Fruit fly (Drosophila melanogaster): Measurements from ENCODE around the gene Mipp1.

Gene Mipp1

DNA sequence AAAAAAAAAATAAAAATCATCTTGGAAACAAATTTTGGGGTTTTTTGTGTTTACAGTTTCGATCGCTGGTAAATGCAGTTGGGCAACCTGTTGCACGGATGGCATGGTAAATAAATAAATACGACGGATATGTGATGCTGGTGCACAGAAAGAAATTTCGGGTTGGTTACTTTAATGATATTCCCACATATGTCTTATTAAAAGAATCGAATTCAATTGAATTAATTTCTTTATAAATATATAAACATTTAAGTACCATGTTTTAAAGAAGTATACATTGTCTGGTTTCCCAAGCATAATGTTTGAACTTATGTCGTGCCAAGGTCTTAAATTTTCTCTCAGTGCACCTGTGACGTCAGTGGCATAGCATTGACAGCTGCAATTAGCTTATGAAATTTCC is 5.6 kb downstream of the Mipp1 start (continued):
- TF ChIP-seq H15 (GFP tag; IDR thresholded peaks at IDR 0.05) (0 out of 3 replicates have a peak, but pooled peaks have one; percentile 39), seq (GFP tag; IDR thresholded peaks at IDR 0.05) (peak; percentile 60; the same call in 1 of the 2 replicates), CoRest (tag; optimal IDR thresholded peaks at IDR 0.05) (peak; percentile 73), Blimp-1 (GFP tag; optimal IDR thresholded peaks at IDR 0.05) (peak; percentile 77), CG10209 (GFP tag; optimal IDR thresholded peaks at IDR 0.05) (peak; percentile 52), Spps (tag; optimal IDR thresholded peaks at IDR 0.05) (peak; percentile 45), CG8478 (optimal IDR thresholded peaks at IDR 0.05) (no peak), CG10959 (GFP tag; IDR thresholded peaks at IDR 0.05) (no peak), CG14710 (tag; optimal IDR thresholded peaks at IDR 0.05) (peak; percentile 68), CG11398 (GFP tag; optimal IDR thresholded peaks at IDR 0.05) (no peak), CG8924 (tag; optimal IDR thresholded peaks at IDR 0.05) (peak; percentile 75), CG8089 (GFP tag; optimal IDR thresholded peaks at IDR 0.05) (no peak), CG7786 (GFP tag; optimal IDR thresholded peaks at IDR 0.05) (no peak), Hmx (GFP tag; optimal IDR thresholded peaks at IDR 0.05) (no peak), nerfin-2 (GFP tag; IDR thresholded peaks at IDR 0.05; ENCODE audit: partially characterized antibody) (no peak), CG10543 (GFP tag; optimal IDR thresholded peaks at IDR 0.05) (peak; percentile 33), CG16815 (GFP tag; optimal IDR thresholded peaks at IDR 0.05) (peak; percentile 10), CG5180 (GFP tag; optimal IDR thresholded peaks at IDR 0.05) (peak; percentile 45), ase (GFP tag; IDR thresholded peaks at IDR 0.05) (no peak), CG4730 (GFP tag; IDR thresholded peaks at IDR 0.05) (0 out of 2 replicates have a peak, but pooled peaks have one; percentile 40), CG4707 (GFP tag; optimal IDR thresholded peaks at IDR 0.05) (peak; percentile 34), Xbp1 (GFP tag; optimal IDR thresholded peaks at IDR 0.05) (peak; percentile 70), CG7839 (tag; optimal IDR thresholded peaks at IDR 0.05) (peak; percentile 73), gro (GFP tag; optimal IDR thresholded peaks at IDR 0.05) (no peak), luna (GFP tag; optimal IDR thresholded peaks at IDR 0.05) (no peak), Dad (GFP tag; optimal IDR thresholded peaks at IDR 0.05) (no peak), CG12769 (tag; optimal IDR thresholded peaks at IDR 0.05) (peak; percentile 14), CG12104 (GFP tag; optimal IDR thresholded peaks at IDR 0.05) (peak; percentile 9), E2f2 (GFP tag; IDR thresholded peaks at IDR 0.05) (peak; percentile 35), CG17385 (GFP tag; optimal IDR thresholded peaks at IDR 0.05) (peak; percentile 59), Trl (optimal IDR thresholded peaks at IDR 0.05) (no peak), Trl (GFP tag; optimal IDR thresholded peaks at IDR 0.05) (no peak), ssp (GFP tag; IDR thresholded peaks at IDR 0.05) (0 out of 2 replicates have a peak, but pooled peaks have one; percentile 30), cg (GFP tag; optimal IDR thresholded peaks at IDR 0.05) (no peak), Drgx (GFP tag; IDR thresholded peaks at IDR 0.05) (no peak), Mes4 (GFP tag; optimal IDR thresholded peaks at IDR 0.05) (no peak), CG10431 (GFP tag; optimal IDR thresholded peaks at IDR 0.05) (peak; percentile 37), CG8281 (tag; optimal IDR thresholded peaks at IDR 0.05) (peak; percentile 32), dpn (GFP tag; optimal IDR thresholded peaks at IDR 0.05) (peak in 1 of 2 experiments; percentile 63), CG9437 (GFP tag; optimal IDR thresholded peaks at IDR 0.05) (peak; percentile 53), corto (GFP tag; optimal IDR thresholded peaks at IDR 0.05) (no peak), esg (GFP tag; conservative IDR thresholded peaks at IDR 0.05) (0 out of 2 replicates have a peak, but pooled peaks have one; percentile 34), CG7556 (GFP tag; optimal IDR thresholded peaks at IDR 0.05) (peak; percentile 40), CG2678 (tag; optimal IDR thresholded peaks at IDR 0.05) (peak; percentile 77), Neu2 (GFP tag; optimal IDR thresholded peaks at IDR 0.05; ENCODE audit: borderline replicate concordance) (no peak), CG11456 (GFP tag; IDR thresholded peaks at IDR 0.05) (no peak), onecut (GFP tag; IDR thresholded peaks at IDR 0.05) (peak; percentile 22; the same call in 1 of the 2 replicates), tgo (GFP tag; IDR thresholded peaks at IDR 0.05) (peak; percentile 54; the same call in 2 of the 3 replicates), Sry-β (GFP tag; optimal IDR thresholded peaks at IDR 0.05) (no peak), CG5953 (GFP tag; IDR thresholded peaks at IDR 0.05) (peak; percentile 52; the same call in 1 of the 2 replicates), chm (GFP tag; IDR thresholded peaks at IDR 0.05) (0 out of 2 replicates have a peak, but pooled peaks have one; percentile 20)
